1 fruit fly cellular context compared by ENCODE assay signal in the genomic region with DNA sequence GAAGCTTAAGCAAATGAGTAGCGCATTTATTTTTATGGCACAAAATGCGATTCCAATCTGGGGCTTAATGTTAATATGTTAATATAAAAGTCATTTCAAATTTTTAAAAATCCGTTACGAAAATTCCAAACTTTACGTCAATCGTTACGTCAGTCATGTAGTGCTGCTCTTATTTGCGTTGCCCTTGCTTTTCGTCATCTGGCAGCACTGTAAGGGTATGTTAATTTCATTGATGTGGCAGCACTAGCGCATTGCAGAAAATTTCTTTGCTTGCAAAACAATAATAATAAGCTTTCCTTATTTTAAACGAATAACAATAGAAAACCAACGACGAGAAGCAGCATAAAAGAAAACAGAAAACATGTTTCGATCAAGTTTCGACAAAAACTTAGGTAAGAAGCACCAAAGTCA.
TF ChIP-seq lines count a peak whose summit lies in the region.

A gene (plus strand): TSS at position 167 of the 411 bp plus-strand sequence.

TF ChIP-seq in whole organism, embryonic, 481 proteins besides CTCF, POLR2A, EP300 and RAD21 (continued from another document and continues in another):
- TF ChIP-seq klu (GFP tag; IDR thresholded peaks at IDR 0.05; lab: Robert Waterston, UW), result no peak
- TF ChIP-seq CG6272 (GFP tag; IDR thresholded peaks at IDR 0.05; lab: Robert Waterston, UW), result no peak
- TF ChIP-seq CG12155 (GFP tag; optimal IDR thresholded peaks at IDR 0.05; lab: Kevin White, UChicago), result no peak
- no peak for TF ChIP-seq sens-2 (GFP tag; IDR thresholded peaks at IDR 0.05; lab: Robert Waterston, UW)
- peak; percentile 34 for TF ChIP-seq CG2712 (tag; optimal IDR thresholded peaks at IDR 0.05; lab: Kevin White, UChicago)
- TF ChIP-seq TFAM (GFP tag; optimal IDR thresholded peaks at IDR 0.05; lab: Kevin White, UChicago), result no peak
- TF ChIP-seq ssp (GFP tag; IDR thresholded peaks at IDR 0.05; lab: Robert Waterston, UW), result no peak
- 0 out of 3 replicates have a peak, but pooled peaks have one; percentile 51 for TF ChIP-seq CG6791 (GFP tag; IDR thresholded peaks at IDR 0.05; lab: Robert Waterston, UW; ENCODE audit: partially characterized antibody)
- no peak for TF ChIP-seq Side (GFP tag; optimal IDR thresholded peaks at IDR 0.05; lab: Kevin White, UChicago)
- peak; percentile 41 for TF ChIP-seq BEAF-32 (GFP tag; optimal IDR thresholded peaks at IDR 0.05; lab: Kevin White, UChicago)
- TF ChIP-seq z (GFP tag; IDR thresholded peaks at IDR 0.05; lab: Robert Waterston, UW), result no peak
- TF ChIP-seq CG7271 (tag; optimal IDR thresholded peaks at IDR 0.05; lab: Kevin White, UChicago), result no peak
- TF ChIP-seq Xrp1 (GFP tag; IDR thresholded peaks at IDR 0.05; lab: Robert Waterston, UW), result no peak
- no peak for TF ChIP-seq D19B (GFP tag; optimal IDR thresholded peaks at IDR 0.05; lab: Kevin White, UChicago)
- TF ChIP-seq sug (tag; optimal IDR thresholded peaks at IDR 0.05; lab: Kevin White, UChicago), result peak; percentile 40
- no peak for TF ChIP-seq Dad (GFP tag; optimal IDR thresholded peaks at IDR 0.05; lab: Kevin White, UChicago)
- no peak for TF ChIP-seq CG15269 (tag; optimal IDR thresholded peaks at IDR 0.05; lab: Kevin White, UChicago)
- TF ChIP-seq ap (GFP tag; IDR thresholded peaks at IDR 0.05; lab: Robert Waterston, UW), result no peak
- TF ChIP-seq her (GFP tag; optimal IDR thresholded peaks at IDR 0.05; lab: Kevin White, UChicago), result peak; percentile 100
- TF ChIP-seq Pdp1 (GFP tag; optimal IDR thresholded peaks at IDR 0.05; lab: Kevin White, UChicago), result peak in 1 of 2 experiments; percentile 91
- no peak for TF ChIP-seq Kr (GFP tag; optimal IDR thresholded peaks at IDR 0.05; lab: Kevin White, UChicago)
- TF ChIP-seq pzg (GFP tag; optimal IDR thresholded peaks at IDR 0.05; lab: Kevin White, UChicago), result peak; percentile 97
- no peak for TF ChIP-seq CG16815 (GFP tag; optimal IDR thresholded peaks at IDR 0.05; lab: Kevin White, UChicago)
- TF ChIP-seq ara (GFP tag; IDR thresholded peaks at IDR 0.05; lab: Robert Waterston, UW), result no peak
- no peak for TF ChIP-seq CG13296 (GFP tag; optimal IDR thresholded peaks at IDR 0.05; lab: Kevin White, UChicago)
- no peak for TF ChIP-seq en (GFP tag; optimal IDR thresholded peaks at IDR 0.05; lab: Kevin White, UChicago)
- peak; percentile 78 for TF ChIP-seq MBD-R2 (GFP tag; IDR thresholded peaks at IDR 0.05; lab: Robert Waterston, UW)
- no peak for TF ChIP-seq disco-r (GFP tag; optimal IDR thresholded peaks at IDR 0.05; lab: Kevin White, UChicago)
- peak; percentile 21 for TF ChIP-seq CG7928 (GFP tag; optimal IDR thresholded peaks at IDR 0.05; lab: Kevin White, UChicago)
- no peak for TF ChIP-seq grau (tag; optimal IDR thresholded peaks at IDR 0.05; lab: Kevin White, UChicago)
- TF ChIP-seq da (GFP tag; optimal IDR thresholded peaks at IDR 0.05; lab: Kevin White, UChicago), result no peak
- TF ChIP-seq Spps (tag; optimal IDR thresholded peaks at IDR 0.05; lab: Kevin White, UChicago), result no peak
- no peak for TF ChIP-seq gcm2 (GFP tag; optimal IDR thresholded peaks at IDR 0.05; lab: Kevin White, UChicago)
- peak; percentile 69 for TF ChIP-seq gfzf (GFP tag; optimal IDR thresholded peaks at IDR 0.05; lab: Kevin White, UChicago)
- TF ChIP-seq chif (GFP tag; optimal IDR thresholded peaks at IDR 0.05; lab: Kevin White, UChicago), result no peak
- peak; percentile 23; the same call in 1 of the 2 replicates for TF ChIP-seq Scr (GFP tag; IDR thresholded peaks at IDR 0.05; lab: Robert Waterston, UW; ENCODE audit: partially characterized antibody)
- no peak for TF ChIP-seq Sox100B (GFP tag; optimal IDR thresholded peaks at IDR 0.05; lab: Kevin White, UChicago)
- no peak for TF ChIP-seq CG18764 (GFP tag; optimal IDR thresholded peaks at IDR 0.05; lab: Kevin White, UChicago)
- TF ChIP-seq tll (GFP tag; optimal IDR thresholded peaks at IDR 0.05; lab: Kevin White, UChicago), result peak in 1 of 2 experiments; percentile 24
- TF ChIP-seq prd (optimal IDR thresholded peaks at IDR 0.05; lab: Kevin White, UChicago), result no peak
- TF ChIP-seq prd (GFP tag; IDR thresholded peaks at IDR 0.05; lab: Robert Waterston, UW), result no peak
- no peak for TF ChIP-seq CG2120 (GFP tag; optimal IDR thresholded peaks at IDR 0.05; lab: Kevin White, UChicago)
- TF ChIP-seq pho (GFP tag; optimal IDR thresholded peaks at IDR 0.05; lab: Kevin White, UChicago), result no peak
- peak; percentile 99 for TF ChIP-seq nerfin-1 (tag; optimal IDR thresholded peaks at IDR 0.05; lab: Kevin White, UChicago)
- no peak for TF ChIP-seq CG16863 (GFP tag; optimal IDR thresholded peaks at IDR 0.05; lab: Kevin White, UChicago)
- no peak for TF ChIP-seq stc (GFP tag; IDR thresholded peaks at IDR 0.05; lab: Robert Waterston, UW)
- peak; percentile 76 for TF ChIP-seq nmo (GFP tag; optimal IDR thresholded peaks at IDR 0.05; lab: Kevin White, UChicago)
- TF ChIP-seq nerfin-2 (GFP tag; IDR thresholded peaks at IDR 0.05; lab: Robert Waterston, UW; ENCODE audit: partially characterized antibody), result no peak
- TF ChIP-seq Ssrp (tag; optimal IDR thresholded peaks at IDR 0.05; lab: Kevin White, UChicago), result no peak
- TF ChIP-seq CG15073 (GFP tag; optimal IDR thresholded peaks at IDR 0.05; lab: Kevin White, UChicago), result no peak
- no peak for TF ChIP-seq ase (GFP tag; IDR thresholded peaks at IDR 0.05; lab: Robert Waterston, UW)
- TF ChIP-seq Deaf1 (tag; optimal IDR thresholded peaks at IDR 0.05; lab: Kevin White, UChicago), result no peak
- TF ChIP-seq CoRest (tag; optimal IDR thresholded peaks at IDR 0.05; lab: Kevin White, UChicago), result peak; percentile 23
- TF ChIP-seq CG6254 (GFP tag; optimal IDR thresholded peaks at IDR 0.05; lab: Kevin White, UChicago), result no peak
- no peak for TF ChIP-seq CG11723 (GFP tag; optimal IDR thresholded peaks at IDR 0.05; lab: Kevin White, UChicago)
- no peak for TF ChIP-seq CG6175 (GFP tag; IDR thresholded peaks at IDR 0.05; lab: Robert Waterston, UW)
- no peak for TF ChIP-seq Dip2 (GFP tag; IDR thresholded peaks at IDR 0.05; lab: Robert Waterston, UW)
- no peak for TF ChIP-seq CG4360 (GFP tag; IDR thresholded peaks at IDR 0.05; lab: Robert Waterston, UW)
- no peak for TF ChIP-seq aop (GFP tag; IDR thresholded peaks at IDR 0.05; lab: Robert Waterston, UW)
- no peak for TF ChIP-seq Doc3 (GFP tag; IDR thresholded peaks at IDR 0.05; lab: Robert Waterston, UW; ENCODE audit: partially characterized antibody)
- TF ChIP-seq CG4820 (GFP tag; optimal IDR thresholded peaks at IDR 0.05; lab: Kevin White, UChicago), result no peak
- TF ChIP-seq lmd (GFP tag; IDR thresholded peaks at IDR 0.05; lab: Robert Waterston, UW), result no peak
- TF ChIP-seq CG33557 (GFP tag; optimal IDR thresholded peaks at IDR 0.05; lab: Kevin White, UChicago), result no peak
- TF ChIP-seq Hr51 (GFP tag; optimal IDR thresholded peaks at IDR 0.05; lab: Kevin White, UChicago), result no peak
- TF ChIP-seq Dip3 (GFP tag; optimal IDR thresholded peaks at IDR 0.05; lab: Kevin White, UChicago), result no peak
- TF ChIP-seq Atf-2 (GFP tag; optimal IDR thresholded peaks at IDR 0.05; lab: Kevin White, UChicago), result no peak
- no peak for TF ChIP-seq CG11695 (GFP tag; IDR thresholded peaks at IDR 0.05; lab: Robert Waterston, UW)
- TF ChIP-seq CG11085 (GFP tag; IDR thresholded peaks at IDR 0.05; lab: Robert Waterston, UW), result no peak
- TF ChIP-seq phol (tag; optimal IDR thresholded peaks at IDR 0.05; lab: Kevin White, UChicago), result peak; percentile 50
- TF ChIP-seq CG18619 (GFP tag; optimal IDR thresholded peaks at IDR 0.05; lab: Kevin White, UChicago), result no peak
- no peak for TF ChIP-seq caup (GFP tag; optimal IDR thresholded peaks at IDR 0.05; lab: Kevin White, UChicago; ENCODE audit: severe bottlenecking)
- no peak for TF ChIP-seq CG6854 (GFP tag; optimal IDR thresholded peaks at IDR 0.05; lab: Kevin White, UChicago)
- no peak for TF ChIP-seq wek (GFP tag; optimal IDR thresholded peaks at IDR 0.05; lab: Kevin White, UChicago)
- TF ChIP-seq zf30C (GFP tag; optimal IDR thresholded peaks at IDR 0.05; lab: Kevin White, UChicago), result no peak
- TF ChIP-seq Doc2 (GFP tag; IDR thresholded peaks at IDR 0.05; lab: Robert Waterston, UW), result no peak
- TF ChIP-seq CG32767 (GFP tag; IDR thresholded peaks at IDR 0.05; lab: Robert Waterston, UW), result no peak
- TF ChIP-seq CG13424 (tag; optimal IDR thresholded peaks at IDR 0.05; lab: Kevin White, UChicago), result no peak
- TF ChIP-seq Poxn (GFP tag; IDR thresholded peaks at IDR 0.05; lab: Robert Waterston, UW), result no peak
- TF ChIP-seq Meics (GFP tag; optimal IDR thresholded peaks at IDR 0.05; lab: Kevin White, UChicago), result no peak
- no peak for TF ChIP-seq sim (GFP tag; IDR thresholded peaks at IDR 0.05; lab: Robert Waterston, UW)
- peak; percentile 28; the same call in 1 of the 2 replicates for TF ChIP-seq Dref (GFP tag; IDR thresholded peaks at IDR 0.05; lab: Robert Waterston, UW)
- TF ChIP-seq Oli (tag; optimal IDR thresholded peaks at IDR 0.05; lab: Kevin White, UChicago), result no peak
- peak; percentile 35 for TF ChIP-seq lilli (GFP tag; optimal IDR thresholded peaks at IDR 0.05; lab: Kevin White, UChicago)
- TF ChIP-seq jumu (GFP tag; optimal IDR thresholded peaks at IDR 0.05; lab: Kevin White, UChicago), result no peak
- peak; percentile 64 for TF ChIP-seq Elba2 (GFP tag; optimal IDR thresholded peaks at IDR 0.05; lab: Kevin White, UChicago)
- TF ChIP-seq sd (tag; optimal IDR thresholded peaks at IDR 0.05; lab: Kevin White, UChicago), result peak; percentile 97
- TF ChIP-seq CG42726 (GFP tag; IDR thresholded peaks at IDR 0.05; lab: Robert Waterston, UW; ENCODE audit: partially characterized antibody), result 0 out of 2 replicates have a peak, but pooled peaks have one; percentile 32
- TF ChIP-seq chinmo (GFP tag; IDR thresholded peaks at IDR 0.05; lab: Robert Waterston, UW; ENCODE audit: partially characterized antibody), result peak; percentile 69; the same call in 2 of the 4 replicates
- TF ChIP-seq CG8944 (GFP tag; optimal IDR thresholded peaks at IDR 0.05; lab: Kevin White, UChicago), result no peak
- TF ChIP-seq B-H2 (GFP tag; optimal IDR thresholded peaks at IDR 0.05; lab: Kevin White, UChicago), result peak; percentile 14
- no peak for TF ChIP-seq CG12236 (GFP tag; optimal IDR thresholded peaks at IDR 0.05; lab: Kevin White, UChicago)
- TF ChIP-seq lola (GFP tag; optimal IDR thresholded peaks at IDR 0.05; lab: Kevin White, UChicago), result no peak
- no peak for TF ChIP-seq Dfd (GFP tag; optimal IDR thresholded peaks at IDR 0.05; lab: Kevin White, UChicago)
- TF ChIP-seq sc (optimal IDR thresholded peaks at IDR 0.05; lab: Kevin White, UChicago), result no peak
- TF ChIP-seq sc (GFP tag; optimal IDR thresholded peaks at IDR 0.05; lab: Kevin White, UChicago), result no peak
- TF ChIP-seq zen (tag; optimal IDR thresholded peaks at IDR 0.05; lab: Kevin White, UChicago), result no peak
- TF ChIP-seq Hr39 (optimal IDR thresholded peaks at IDR 0.05; lab: Kevin White, UChicago), result no peak
- TF ChIP-seq Hsf (GFP tag; optimal IDR thresholded peaks at IDR 0.05; lab: Kevin White, UChicago), result no peak
- no peak for TF ChIP-seq NfI (GFP tag; optimal IDR thresholded peaks at IDR 0.05; lab: Kevin White, UChicago)
- TF ChIP-seq Ravus (GFP tag; IDR thresholded peaks at IDR 0.05; lab: Robert Waterston, UW), result no peak
- TF ChIP-seq maf-S (GFP tag; optimal IDR thresholded peaks at IDR 0.05; lab: Kevin White, UChicago), result no peak
- no peak for TF ChIP-seq Fer2 (tag; optimal IDR thresholded peaks at IDR 0.05; lab: Kevin White, UChicago)
- no peak for TF ChIP-seq br (optimal IDR thresholded peaks at IDR 0.05; lab: Kevin White, UChicago)
- no peak for TF ChIP-seq CG1792 (GFP tag; optimal IDR thresholded peaks at IDR 0.05; lab: Kevin White, UChicago)
- TF ChIP-seq Blimp-1 (GFP tag; optimal IDR thresholded peaks at IDR 0.05; lab: Kevin White, UChicago), result no peak
- no peak for TF ChIP-seq CkIIα-i1 (GFP tag; IDR thresholded peaks at IDR 0.05; lab: Robert Waterston, UW)
- TF ChIP-seq CG12391 (tag; optimal IDR thresholded peaks at IDR 0.05; lab: Kevin White, UChicago), result no peak
- TF ChIP-seq CG7963 (GFP tag; IDR thresholded peaks at IDR 0.05; lab: Robert Waterston, UW; ENCODE audit: partially characterized antibody), result no peak
- TF ChIP-seq mam (GFP tag; optimal IDR thresholded peaks at IDR 0.05; lab: Kevin White, UChicago), result peak; percentile 29
- no peak for TF ChIP-seq Max (GFP tag; optimal IDR thresholded peaks at IDR 0.05; lab: Kevin White, UChicago)
- no peak for TF ChIP-seq CG10209 (GFP tag; optimal IDR thresholded peaks at IDR 0.05; lab: Kevin White, UChicago)
- no peak for TF ChIP-seq B-H1 (GFP tag; IDR thresholded peaks at IDR 0.05; lab: Robert Waterston, UW)
- TF ChIP-seq ranshi (GFP tag; IDR thresholded peaks at IDR 0.05; lab: Robert Waterston, UW), result no peak
- TF ChIP-seq CG3407 (GFP tag; optimal IDR thresholded peaks at IDR 0.05; lab: Kevin White, UChicago), result no peak
- no peak for TF ChIP-seq CG3281 (GFP tag; optimal IDR thresholded peaks at IDR 0.05; lab: Kevin White, UChicago)
- TF ChIP-seq gro (GFP tag; optimal IDR thresholded peaks at IDR 0.05; lab: Kevin White, UChicago), result no peak
- TF ChIP-seq ci (GFP tag; IDR thresholded peaks at IDR 0.05; lab: Robert Waterston, UW), result no peak
- peak; percentile 95 for TF ChIP-seq CG4617 (GFP tag; optimal IDR thresholded peaks at IDR 0.05; lab: Kevin White, UChicago; ENCODE audit: borderline replicate concordance)
- TF ChIP-seq tx (GFP tag; optimal IDR thresholded peaks at IDR 0.05; lab: Kevin White, UChicago), result no peak
- no peak for TF ChIP-seq gce (GFP tag; IDR thresholded peaks at IDR 0.05; lab: Robert Waterston, UW)
- TF ChIP-seq grn (GFP tag; optimal IDR thresholded peaks at IDR 0.05; lab: Kevin White, UChicago), result no peak
- no peak for TF ChIP-seq slbo (GFP tag; IDR thresholded peaks at IDR 0.05; lab: Robert Waterston, UW)
- TF ChIP-seq CG8281 (tag; optimal IDR thresholded peaks at IDR 0.05; lab: Kevin White, UChicago), result no peak
- TF ChIP-seq Stat92E (GFP tag; optimal IDR thresholded peaks at IDR 0.05; lab: Kevin White, UChicago), result no peak
- peak; percentile 70; the same call in 1 of the 2 replicates for TF ChIP-seq rib (GFP tag; IDR thresholded peaks at IDR 0.05; lab: Robert Waterston, UW)
- TF ChIP-seq Lhr (GFP tag; optimal IDR thresholded peaks at IDR 0.05; lab: Kevin White, UChicago), result peak; percentile 68
- no peak for TF ChIP-seq tin (GFP tag; optimal IDR thresholded peaks at IDR 0.05; lab: Kevin White, UChicago)
- no peak for TF ChIP-seq gcm (GFP tag; optimal IDR thresholded peaks at IDR 0.05; lab: Kevin White, UChicago)
- TF ChIP-seq Fer1 (GFP tag; optimal IDR thresholded peaks at IDR 0.05; lab: Kevin White, UChicago), result peak; percentile 45
- TF ChIP-seq Ada2b (GFP tag; IDR thresholded peaks at IDR 0.05; lab: Robert Waterston, UW), result no peak
- peak; percentile 51 for TF ChIP-seq CG9797 (GFP tag; optimal IDR thresholded peaks at IDR 0.05; lab: Kevin White, UChicago)
- no peak for TF ChIP-seq chm (GFP tag; IDR thresholded peaks at IDR 0.05; lab: Robert Waterston, UW)
